Fruit fly (Drosophila melanogaster) whole organism, embryonic: ENCODE data around the gene RpL35.

Experiments used
- Awh ChIP-seq: fragments of 200-800 bp; sonication (Bioruptor generic); IDR thresholded peaks from 2 replicates; pipeline ENCODE4, ENCODE4 v1.3.6; 2022; ENCODE audit warnings: missing biosample characterization, missing genetic modification characterization
- Bgb ChIP-seq: fragments of 200-800 bp; sonication (Bioruptor generic); IDR thresholded peaks from 2 replicates; pipeline ENCODE4 v1.3.6; 2022; ENCODE audit warnings: missing biosample characterization, missing genetic modification characterization; ENCODE audit not compliant: partially characterized antibody
- CG10654 ChIP-seq: fragments of 200-800 bp; sonication (Bioruptor generic); optimal IDR thresholded peaks from 2 replicates; lab custom pipeline; 2016; ENCODE audit warnings: missing biosample characterization, missing genetic modification characterization
- CG12236 ChIP-seq: fragments of 200-800 bp; sonication (Bioruptor generic); optimal IDR thresholded peaks from 2 replicates; lab custom pipeline; 2016; ENCODE audit warnings: missing biosample characterization, missing genetic modification characterization
- CG1233 ChIP-seq: fragments of 200-800 bp; sonication (Bioruptor generic); optimal IDR thresholded peaks from 4 replicates; lab custom pipeline; 2018; ENCODE audit warnings: missing biosample characterization, mild to moderate bottlenecking, missing genetic modification characterization
- CG12744 ChIP-seq: fragments of 200-800 bp; sonication (Bioruptor generic); optimal IDR thresholded peaks from 2 replicates; lab custom pipeline; 2016; ENCODE audit warnings: missing biosample characterization, missing genetic modification characterization
- CG15269 ChIP-seq: fragments of 200-800 bp; sonication (Bioruptor generic); optimal IDR thresholded peaks from 2 replicates; lab custom pipeline; 2018; ENCODE audit warnings: missing biosample characterization, mild to moderate bottlenecking, missing genetic modification characterization, moderate library complexity
- CG1603 ChIP-seq: fragments of 200-800 bp; sonication (Bioruptor generic); optimal IDR thresholded peaks from 2 replicates; lab custom pipeline; 2019; ENCODE audit warnings: missing biosample characterization, mild to moderate bottlenecking, missing genetic modification characterization, moderate library complexity
- CG1792 ChIP-seq: fragments of 200-800 bp; sonication (Bioruptor generic); optimal IDR thresholded peaks from 2 replicates; lab custom pipeline; 2016; ENCODE audit warnings: missing biosample characterization, missing genetic modification characterization
- CG18011 ChIP-seq: fragments of 200-800 bp; sonication (Bioruptor generic); optimal IDR thresholded peaks from 2 replicates; lab custom pipeline; 2017; ENCODE audit warnings: missing biosample characterization, missing genetic modification characterization, mild to moderate bottlenecking, moderate library complexity, missing genotype
- CG18764 ChIP-seq: fragments of 200-800 bp; sonication (Bioruptor generic); optimal IDR thresholded peaks from 3 replicates; lab custom pipeline; 2016; ENCODE audit warnings: missing biosample characterization, missing genetic modification characterization
- CG2678 ChIP-seq: fragments of 200-800 bp; sonication (Bioruptor generic); optimal IDR thresholded peaks from 3 replicates; lab custom pipeline; 2019; ENCODE audit warnings: missing biosample characterization, mild to moderate bottlenecking, missing genetic modification characterization, moderate library complexity
- CG32532 ChIP-seq: fragments of 200-800 bp; sonication (Bioruptor generic); IDR thresholded peaks from 2 replicates; pipeline ENCODE4 v1.3.6; 2022; ENCODE audit warnings: missing biosample characterization, missing genetic modification characterization
- CG6683 ChIP-seq: fragments of 200-800 bp; sonication (Bioruptor generic); optimal IDR thresholded peaks from 2 replicates; lab custom pipeline; 2017; ENCODE audit warnings: missing biosample characterization, mild to moderate bottlenecking, missing genetic modification characterization, missing genetic modification reagents
- CG6813 ChIP-seq: fragments of 200-800 bp; sonication (Bioruptor generic); optimal IDR thresholded peaks from 2 replicates; lab custom pipeline; 2017; ENCODE audit warnings: missing biosample characterization, missing genetic modification characterization, mild to moderate bottlenecking, moderate library complexity, missing genetic modification reagents
- CG7357 ChIP-seq: fragments of 200-800 bp; sonication (Bioruptor generic); IDR thresholded peaks from 3 replicates; pipeline ENCODE4 v1.3.6; 2022; ENCODE audit warnings: missing biosample characterization, missing genetic modification characterization
- CG7786 ChIP-seq: fragments of 200-800 bp; sonication (Bioruptor generic); optimal IDR thresholded peaks from 2 replicates; lab custom pipeline; 2016; ENCODE audit warnings: missing biosample characterization, missing genetic modification characterization
- CG8359 ChIP-seq: fragments of 200-800 bp; sonication (Bioruptor generic); optimal IDR thresholded peaks from 2 replicates; lab custom pipeline; 2017; ENCODE audit warnings: missing biosample characterization, mild to moderate bottlenecking, missing genetic modification characterization, borderline replicate concordance
- CG8765 ChIP-seq: fragments of 200-800 bp; sonication (Bioruptor generic); IDR thresholded peaks from 2 replicates; pipeline ENCODE4 v1.3.6; 2022; ENCODE audit warnings: missing biosample characterization, missing genetic modification characterization
- CG8924 ChIP-seq: fragments of 200-800 bp; optimal IDR thresholded peaks from 3 replicates; lab custom pipeline; 2019; ENCODE audit warnings: missing biosample characterization, mild to moderate bottlenecking, missing genetic modification characterization, moderate library complexity
- CG9215 ChIP-seq: fragments of 200-800 bp; sonication (Bioruptor generic); IDR thresholded peaks from 2 replicates; pipeline ENCODE4 v1.3.6; 2022; ENCODE audit warnings: missing biosample characterization, missing genetic modification characterization
- Camta ChIP-seq: fragments of 200-800 bp; sonication (Bioruptor generic); optimal IDR thresholded peaks from 2 replicates; lab custom pipeline; 2016; ENCODE audit warnings: missing biosample characterization, missing genetic modification characterization
- Chrac-16 ChIP-seq: fragments of 200-800 bp; sonication (Bioruptor generic); optimal IDR thresholded peaks from 3 replicates; lab custom pipeline; 2016; ENCODE audit warnings: missing biosample characterization, missing genetic modification characterization
- Dad ChIP-seq: fragments of 200-800 bp; sonication (Bioruptor generic); optimal IDR thresholded peaks from 3 replicates; lab custom pipeline; 2016; ENCODE audit warnings: missing biosample characterization, missing genetic modification characterization
- Deaf1 ChIP-seq: fragments of 200-800 bp; optimal IDR thresholded peaks from 3 replicates; lab custom pipeline; 2019; ENCODE audit warnings: missing biosample characterization, mild to moderate bottlenecking, missing genetic modification characterization, moderate library complexity
- Fer1 ChIP-seq: fragments of 200-800 bp; sonication (Bioruptor generic); optimal IDR thresholded peaks from 2 replicates; lab custom pipeline; 2017; ENCODE audit warnings: missing biosample characterization, mild to moderate bottlenecking, missing genetic modification characterization
- HLH4C ChIP-seq: fragments of 200-800 bp; sonication (Bioruptor generic); IDR thresholded peaks from 3 replicates; pipeline ENCODE4 v1.3.6; 2022; ENCODE audit warnings: missing biosample characterization, missing genetic modification characterization; ENCODE audit not compliant: partially characterized antibody
- HLH54F ChIP-seq: fragments of 200-800 bp; sonication (Bioruptor generic); optimal IDR thresholded peaks from 3 replicates; lab custom pipeline; 2016; ENCODE audit warnings: missing biosample characterization, missing genetic modification characterization
- Hsf ChIP-seq: fragments of 200-800 bp; sonication (Bioruptor generic); optimal IDR thresholded peaks from 3 replicates; lab custom pipeline; 2016; ENCODE audit warnings: missing biosample characterization, missing genetic modification characterization
- NfI ChIP-seq: fragments of 200-800 bp; sonication (Bioruptor generic); optimal IDR thresholded peaks from 3 replicates; lab custom pipeline; 2018; ENCODE audit warnings: missing biosample characterization, mild to moderate bottlenecking, missing genetic modification characterization, moderate library complexity
- Pdp1 ChIP-seq, 2 experiments: fragments of 200-800 bp; sonication (Bioruptor generic); optimal IDR thresholded peaks; 3 replicates each; lab custom pipeline; 2016; ENCODE audit warnings: missing biosample characterization in 2 of 2, missing genetic modification characterization in 2 of 2, mild to moderate bottlenecking in 1 of 2, moderate library complexity in 1 of 2
- Rfx ChIP-seq: fragments of 200-800 bp; sonication (Bioruptor generic); IDR thresholded peaks from 2 replicates; pipeline ENCODE4 v1.3.6; 2022; ENCODE audit warnings: missing biosample characterization, missing genetic modification characterization
- Ssrp ChIP-seq: fragments of 200-800 bp; sonication (Bioruptor generic); optimal IDR thresholded peaks from 2 replicates; lab custom pipeline; 2018; ENCODE audit warnings: missing biosample characterization, mild to moderate bottlenecking, missing genetic modification characterization, moderate library complexity
- ab ChIP-seq: fragments of 200-800 bp; sonication (Bioruptor generic); optimal IDR thresholded peaks from 2 replicates; lab custom pipeline; 2016; ENCODE audit warnings: missing biosample characterization, missing genetic modification characterization
- abd-A ChIP-seq: fragments of 200-800 bp; sonication (Bioruptor generic); optimal IDR thresholded peaks from 3 replicates; lab custom pipeline; 2019; ENCODE audit warnings: missing biosample characterization, mild to moderate bottlenecking, missing genetic modification characterization, moderate library complexity
- amos ChIP-seq: fragments of 200-800 bp; sonication (Bioruptor generic); IDR thresholded peaks from 2 replicates; pipeline ENCODE4 v1.3.6; 2022; ENCODE audit warnings: missing biosample characterization, missing genetic modification characterization; ENCODE audit not compliant: partially characterized antibody
- ato ChIP-seq: fragments of 200-800 bp; sonication (Bioruptor generic); IDR thresholded peaks from 2 replicates; pipeline ENCODE4 v1.3.6; 2022; ENCODE audit warnings: missing biosample characterization, missing genetic modification characterization; ENCODE audit not compliant: partially characterized antibody
- crp ChIP-seq, 2 experiments: fragments of 200-800 bp; sonication (Bioruptor generic); optimal IDR thresholded peaks; 2 replicates in 1 of 2; 3 replicates in 1 of 2; lab custom pipeline; 2017; ENCODE audit warnings: missing biosample characterization in 2 of 2, missing genetic modification characterization in 2 of 2, mild to moderate bottlenecking in 1 of 2, moderate library complexity in 1 of 2
- dan ChIP-seq: fragments of 200-800 bp; sonication (Bioruptor generic); IDR thresholded peaks from 2 replicates; pipeline ENCODE4 v1.3.6; 2022; ENCODE audit warnings: missing biosample characterization, missing genetic modification characterization
- dmrt11E ChIP-seq: fragments of 200-800 bp; sonication (Bioruptor generic); optimal IDR thresholded peaks from 3 replicates; lab custom pipeline; 2018; ENCODE audit warnings: missing biosample characterization, mild to moderate bottlenecking, missing genetic modification characterization, moderate library complexity
- eyg ChIP-seq: fragments of 200-800 bp; sonication (Bioruptor generic); optimal IDR thresholded peaks from 3 replicates; lab custom pipeline; 2016; ENCODE audit warnings: missing biosample characterization, missing genetic modification characterization
- fd3F ChIP-seq: fragments of 200-800 bp; sonication (Bioruptor generic); optimal IDR thresholded peaks from 2 replicates; lab custom pipeline; 2018; ENCODE audit warnings: missing biosample characterization, mild to moderate bottlenecking, missing genetic modification characterization, moderate library complexity
- grau ChIP-seq: fragments of 200-800 bp; optimal IDR thresholded peaks from 3 replicates; lab custom pipeline; 2019; ENCODE audit warnings: missing biosample characterization, mild to moderate bottlenecking, missing genetic modification characterization, moderate library complexity
- jigr1 ChIP-seq: fragments of 200-800 bp; sonication (Bioruptor generic); IDR thresholded peaks from 3 replicates; pipeline ENCODE4 v1.3.6; 2022; ENCODE audit warnings: missing biosample characterization, missing genetic modification characterization
- jumu ChIP-seq: fragments of 200-800 bp; sonication (Bioruptor generic); optimal IDR thresholded peaks from 3 replicates; lab custom pipeline; 2016; ENCODE audit warnings: missing biosample characterization, missing genetic modification characterization
- kni ChIP-seq: fragments of 200-800 bp; sonication (Bioruptor generic); optimal IDR thresholded peaks from 3 replicates; lab custom pipeline; 2017; ENCODE audit warnings: mild to moderate bottlenecking, missing biosample characterization, missing genetic modification reagents, missing genetic modification characterization
- mirr ChIP-seq: fragments of 200-800 bp; sonication (Bioruptor generic); optimal IDR thresholded peaks from 3 replicates; lab custom pipeline; 2018; ENCODE audit warnings: missing biosample characterization, mild to moderate bottlenecking, missing genetic modification characterization
- ro ChIP-seq: fragments of 200-800 bp; sonication (Bioruptor generic); IDR thresholded peaks from 2 replicates; pipeline ENCODE4 v1.3.6; 2022; ENCODE audit warnings: missing biosample characterization, missing genetic modification characterization

RpL35 gene

dm6 chrX:5672243-5673051, at the start of gene RpL35 (continued):
- TF ChIP-seq CG7786 (GFP tag; lab: Kevin White, UChicago) = peak; percentile 32
- no peak for TF ChIP-seq CG18764
- TF ChIP-seq ro = no peak
- peak; percentile 37; the same call in 1 of the 2 replicates for TF ChIP-seq Rfx (GFP tag; lab: Robert Waterston, UW)
- no peak for TF ChIP-seq CG9215 (GFP tag; lab: Robert Waterston, UW)
- no peak for TF ChIP-seq crp (GFP tag; optimal IDR thresholded peaks at IDR 0.05; lab: Kevin White, UChicago)
- TF ChIP-seq Bgb (GFP tag; lab: Robert Waterston, UW) = peak; percentile 29; the same call in 1 of the 2 replicates
- TF ChIP-seq dan = no peak
- TF ChIP-seq HLH4C (GFP tag; lab: Robert Waterston, UW) = no peak
- TF ChIP-seq CG2678 (tag; lab: Kevin White, UChicago) = peak; percentile 41
- TF ChIP-seq Camta (GFP tag; lab: Kevin White, UChicago) = peak; percentile 49
- TF ChIP-seq CG6813 = peak; percentile 45
- no peak for TF ChIP-seq jigr1 (GFP tag; lab: Robert Waterston, UW)
- TF ChIP-seq NfI (GFP tag; lab: Kevin White, UChicago) = peak; percentile 60
- TF ChIP-seq HLH54F (GFP tag; lab: Kevin White, UChicago) = peak; percentile 25
- peak; percentile 6 for TF ChIP-seq CG8359 (GFP tag; lab: Kevin White, UChicago)
- peak; percentile 68 for TF ChIP-seq kni (GFP tag; lab: Kevin White, UChicago)
- TF ChIP-seq CG8924 (tag; lab: Kevin White, UChicago) = peak; percentile 5
- TF ChIP-seq Dad (GFP tag; lab: Kevin White, UChicago) = peak; percentile 33
- TF ChIP-seq CG10654 = peak; percentile 13
- no peak for TF ChIP-seq fd3F
- peak; percentile 30 for TF ChIP-seq eyg (GFP tag; lab: Kevin White, UChicago)
- peak; percentile 48 for TF ChIP-seq Hsf (GFP tag; lab: Kevin White, UChicago)
- peak; percentile 55; the same call in 1 of the 2 replicates for TF ChIP-seq amos
- peak; percentile 62 for TF ChIP-seq mirr (GFP tag; lab: Kevin White, UChicago)
- TF ChIP-seq CG15269 (tag; lab: Kevin White, UChicago) = peak; percentile 33
- TF ChIP-seq jumu (GFP tag; lab: Kevin White, UChicago) = peak; percentile 18
- TF ChIP-seq ab (GFP tag; lab: Kevin White, UChicago) = no peak
- peak; percentile 65 for TF ChIP-seq Fer1 (GFP tag; lab: Kevin White, UChicago)
- TF ChIP-seq CG18011 (GFP tag; lab: Kevin White, UChicago) = peak; percentile 21
- TF ChIP-seq CG1603 = peak; percentile 55
- TF ChIP-seq ato = no peak
- TF ChIP-seq CG7357 (GFP tag; lab: Robert Waterston, UW) = no peak
- peak; percentile 1 for TF ChIP-seq Deaf1
- TF ChIP-seq abd-A (tag; lab: Kevin White, UChicago) = no peak
- peak; percentile 43 for TF ChIP-seq grau (tag; lab: Kevin White, UChicago)
- peak; percentile 52; the same call in 1 of the 2 replicates for TF ChIP-seq CG32532 (GFP tag; lab: Robert Waterston, UW)
- peak; percentile 24 to 36 for TF ChIP-seq Pdp1 (GFP tag; optimal IDR thresholded peaks at IDR 0.05; lab: Kevin White, UChicago)
- TF ChIP-seq CG12744 (GFP tag; lab: Kevin White, UChicago) = no peak
- no peak for TF ChIP-seq CG1792
- peak; percentile 38 for TF ChIP-seq CG1233
- no peak for TF ChIP-seq Chrac-16 (GFP tag; lab: Kevin White, UChicago)
- no peak for TF ChIP-seq CG8765 (GFP tag; lab: Robert Waterston, UW)
- TF ChIP-seq Awh (GFP tag; lab: Robert Waterston, UW) = 0 out of 2 replicates have a peak, but pooled peaks have one; percentile 13
- TF ChIP-seq dmrt11E (tag; lab: Kevin White, UChicago) = no peak
- no peak for TF ChIP-seq CG6683 (GFP tag; lab: Kevin White, UChicago)
- TF ChIP-seq CG12236 (GFP tag; lab: Kevin White, UChicago) = peak; percentile 17
- TF ChIP-seq Ssrp (tag; lab: Kevin White, UChicago) = no peak
